Worm (Caenorhabditis elegans): Measurements from ENCODE around the gene sri-78.
"Not testable (repeated sequence)": the region's sequence is repeated elsewhere in the genome, so short reads cannot be mapped to it uniquely, and the experiment has no call there.

sri-78 gene

ce11 chrII:3184858-3185257, at the start of gene sri-78:
Gene sri-78 (plus strand): TSS chrII:3185158.
- not testable (repeated sequence) for TF ChIP-seq ztf-11 (tag; optimal IDR thresholded peaks at IDR 0.05); pqm-1 (tag; optimal IDR thresholded peaks at IDR 0.05); ceh-44 (GFP tag; IDR thresholded peaks at IDR 0.05)

- no peak for TF ChIP-seq dmd-9 (GFP tag; IDR thresholded peaks at IDR 0.05)
- TF ChIP-seq ceh-82 (tag; optimal IDR thresholded peaks at IDR 0.05) = no peak
- TF ChIP-seq cey-2 (tag; optimal IDR thresholded peaks at IDR 0.05; ENCODE audit: borderline replicate concordance, insufficient read depth) = no peak
- no peak for TF ChIP-seq madf-5 (GFP tag; IDR thresholded peaks at IDR 0.05)
- TF ChIP-seq sdz-12 (GFP tag; optimal IDR thresholded peaks at IDR 0.05) = no peak
- TF ChIP-seq Y105C5A.15 (GFP tag; IDR thresholded peaks at IDR 0.05) = no peak
- TF ChIP-seq daf-19 (GFP tag; conservative IDR thresholded peaks at IDR 0.05) = no peak
- TF ChIP-seq zag-1 (tag; optimal IDR thresholded peaks at IDR 0.05) = no peak
- TF ChIP-seq pqm-1 (tag; optimal IDR thresholded peaks at IDR 0.05) = no peak
- TF ChIP-seq jun-1 (tag; optimal IDR thresholded peaks at IDR 0.05) = no peak
- no peak for TF ChIP-seq nhr-10 (tag; optimal IDR thresholded peaks at IDR 0.05)
- no peak for TF ChIP-seq nhr-102 (tag; optimal IDR thresholded peaks at IDR 0.05)
- TF ChIP-seq nhr-76 (tag; optimal IDR thresholded peaks at IDR 0.05) = no peak
- TF ChIP-seq nhr-111 (GFP tag; optimal IDR thresholded peaks at IDR 0.05) = no peak
- TF ChIP-seq zfp-3 (GFP tag; conservative IDR thresholded peaks at IDR 0.05) = no peak
These were observed 49.7 kb upstream of the sri-78 start for ce11 chrII:3135293-3135692.

ce11 chrII:3137804-3138203, 47.2 kb upstream of the sri-78 start, which contains the start of gene sri-54:
Gene sri-54 (minus strand): TSS chrII:3137904.
- TF ChIP-seq dmd-8 (GFP tag; IDR thresholded peaks at IDR 0.05) = no peak
- TF ChIP-seq aly-2 (tag; optimal IDR thresholded peaks at IDR 0.05) = no peak
- TF ChIP-seq nhr-48 (tag; optimal IDR thresholded peaks at IDR 0.05) = no peak
- no peak for TF ChIP-seq F44E2.7 (GFP tag; IDR thresholded peaks at IDR 0.05)
- no peak for TF ChIP-seq nhr-76 (tag; optimal IDR thresholded peaks at IDR 0.05)
- no peak for TF ChIP-seq ZK337.2 (GFP tag; IDR thresholded peaks at IDR 0.05)
- TF ChIP-seq T20F7.1 (GFP tag; optimal IDR thresholded peaks at IDR 0.05) = no peak
- no peak for TF ChIP-seq unc-39 (tag; optimal IDR thresholded peaks at IDR 0.05)
- no peak for TF ChIP-seq ceh-62 (tag; optimal IDR thresholded peaks at IDR 0.05)
- TF ChIP-seq Y75B8A.6 (GFP tag; IDR thresholded peaks at IDR 0.05) = no peak
- no peak for TF ChIP-seq ctbp-1 (GFP tag; IDR thresholded peaks at IDR 0.05)
- no peak for TF ChIP-seq hif-1 (tag; optimal IDR thresholded peaks at IDR 0.05)
- no peak for TF ChIP-seq Y48G9A.11 (GFP tag; IDR thresholded peaks at IDR 0.05)
- TF ChIP-seq set-16 (GFP tag; IDR thresholded peaks at IDR 0.05) = no peak
- no peak for TF ChIP-seq lsy-2 (tag; optimal IDR thresholded peaks at IDR 0.05)
- no peak for TF ChIP-seq R02D3.7 (tag; optimal IDR thresholded peaks at IDR 0.05)
- no peak for TF ChIP-seq lin-29 (GFP tag; IDR thresholded peaks at IDR 0.05)
- no peak for TF ChIP-seq F26F4.8 (GFP tag; conservative IDR thresholded peaks at IDR 0.05)
- no peak for TF ChIP-seq cey-2 (tag; optimal IDR thresholded peaks at IDR 0.05; ENCODE audit: borderline replicate concordance, insufficient read depth)

- not testable (repeated sequence) for TF ChIP-seq nhr-28 (tag; optimal IDR thresholded peaks at IDR 0.05); daf-16 (GFP tag; optimal IDR thresholded peaks at IDR 0.05); daf-16 (tag; optimal IDR thresholded peaks at IDR 0.05); jun-1 (tag; optimal IDR thresholded peaks at IDR 0.05)
These were observed 42.1 kb upstream of the sri-78 start, which contains the start of gene sri-42 for ce11 chrII:3142855-3143254. Gene sri-42 (minus strand): TSS chrII:3142955.
